Worm (Caenorhabditis elegans) whole organism, L4 larva: ENCODE results near the gene F43D2.3.

Experiments used
- F10B5.3 ChIP-seq: sonication (generic microtip); optimal IDR thresholded peaks from 2 replicates; lab custom pipeline; 2016; ENCODE audit warnings: mild to moderate bottlenecking, missing genetic modification characterization, missing compliant biosample characterization
- F44E2.7 ChIP-seq: fragments of 200-800 bp; sonication (Bioruptor generic); IDR thresholded peaks from 2 replicates; pipeline ENCODE4 v2.1.2; 2022; ENCODE audit warnings: missing genetic modification characterization, missing compliant biosample characterization
- Y105C5A.15 ChIP-seq: fragments of 200-800 bp; sonication (Bioruptor generic); IDR thresholded peaks from 2 replicates; pipeline ENCODE4 v1.3.6; 2022; ENCODE audit warnings: missing genetic modification characterization, missing compliant biosample characterization
- arid-1 ChIP-seq: fragments of 200-800 bp; sonication (Bioruptor generic); conservative IDR thresholded peaks from 2 replicates; pipeline ENCODE4 v1.3.6; 2022; ENCODE audit warnings: missing genetic modification reagents, missing genetic modification characterization, missing compliant biosample characterization
- ceh-32 ChIP-seq: sonication (generic microtip); optimal IDR thresholded peaks from 2 replicates; lab custom pipeline; 2016; ENCODE audit warnings: mild to moderate bottlenecking, missing genetic modification characterization, missing compliant biosample characterization; ENCODE audit not compliant: poor library complexity
- ceh-62 ChIP-seq: sonication (generic microtip); optimal IDR thresholded peaks from 2 replicates; lab custom pipeline; 2017; ENCODE audit warnings: missing biosample characterization, missing genetic modification characterization
- cey-2 ChIP-seq: sonication (generic microtip); optimal IDR thresholded peaks from 3 replicates; lab custom pipeline; 2017; ENCODE audit warnings: missing genetic modification characterization, mild to moderate bottlenecking, missing compliant biosample characterization, antibody characterized with exemption, borderline replicate concordance; ENCODE audit not compliant: insufficient read depth
- daf-19 ChIP-seq: fragments of 200-800 bp; sonication (Bioruptor generic); conservative IDR thresholded peaks from 2 replicates; pipeline ENCODE4 v1.3.6; 2022; ENCODE audit warnings: missing genetic modification characterization, missing compliant biosample characterization
- daf-8 ChIP-seq: fragments of 200-800 bp; sonication (Bioruptor generic); IDR thresholded peaks from 2 replicates; pipeline ENCODE4 v1.3.6; 2022; ENCODE audit warnings: missing genetic modification characterization, missing compliant biosample characterization
- dmd-6 ChIP-seq: fragments of 200-800 bp; sonication (Bioruptor generic); IDR thresholded peaks from 2 replicates; pipeline ENCODE4 v1.3.6; 2022; ENCODE audit warnings: missing genetic modification reagents, missing genetic modification characterization, missing compliant biosample characterization
- dmd-9 ChIP-seq: fragments of 200-800 bp; sonication (Bioruptor generic); IDR thresholded peaks from 2 replicates; pipeline ENCODE4 v1.3.6; 2022; ENCODE audit warnings: missing genetic modification reagents, missing genetic modification characterization, missing compliant biosample characterization
- fkh-10 ChIP-seq: fragments of 150-350 bp; optimal IDR thresholded peaks from 2 replicates; lab custom pipeline; 2014; ENCODE audit warnings: missing biosample characterization, missing genetic modification reagents, missing genetic modification characterization
- hif-1 ChIP-seq, 2 experiments: sonication (generic microtip); optimal IDR thresholded peaks; 2 replicates each; lab custom pipeline; 2016 to 2017; ENCODE audit warnings: missing compliant biosample characterization in 2 of 2, missing genetic modification characterization in 2 of 2, missing genetic modification reagents in 2 of 2, missing genotype in 2 of 2, mild to moderate bottlenecking in 1 of 2
- hlh-11 ChIP-seq: fragments of 200-800 bp; sonication (Bioruptor generic); optimal IDR thresholded peaks from 2 replicates; lab custom pipeline; 2018; ENCODE audit warnings: mild to moderate bottlenecking, missing genetic modification characterization, missing compliant biosample characterization
- hmg-1.1 ChIP-seq: fragments of 200-800 bp; sonication (Bioruptor generic); IDR thresholded peaks from 2 replicates; pipeline ENCODE4 v1.3.6; 2022; ENCODE audit warnings: missing genetic modification reagents, missing genetic modification characterization, missing compliant biosample characterization
- lin-15B ChIP-seq: fragments of 150-350 bp; sonication (generic microtip); optimal IDR thresholded peaks from 3 replicates; lab custom pipeline; 2014; ENCODE audit warnings: missing biosample characterization, missing genetic modification characterization
- lin-39 ChIP-seq: fragments of 150-350 bp; optimal IDR thresholded peaks from 2 replicates; lab custom pipeline; 2014; ENCODE audit warnings: missing biosample characterization, missing genetic modification reagents, missing genetic modification characterization
- lsy-2 ChIP-seq, 2 experiments: fragments of 150-350 bp in 1 of 2; sonication (generic microtip) in 1 of 2; optimal IDR thresholded peaks; 2 replicates each; lab custom pipeline; 2014 to 2017; ENCODE audit warnings: missing biosample characterization in 2 of 2, missing genetic modification characterization in 2 of 2
- madf-5 ChIP-seq, 2 experiments: fragments of 200-800 bp; sonication (Bioruptor generic); IDR thresholded peaks; 2 replicates each; pipeline ENCODE4 v1.3.6; 2022; ENCODE audit warnings: missing compliant biosample characterization in 2 of 2, missing genetic modification characterization in 2 of 2
- madf-9 ChIP-seq: fragments of 200-800 bp; sonication (Bioruptor generic); conservative IDR thresholded peaks from 2 replicates; pipeline ENCODE4 v1.3.6; 2022; ENCODE audit warnings: missing genetic modification reagents, missing genetic modification characterization, missing compliant biosample characterization
- mdl-1 ChIP-seq, 2 experiments: fragments of 150-350 bp in 1 of 2; sonication (generic microtip) in 1 of 2; optimal IDR thresholded peaks; 2 replicates each; lab custom pipeline; 2014 to 2017; ENCODE audit warnings: missing biosample characterization in 2 of 2, missing genetic modification characterization in 2 of 2
- mdt-29 ChIP-seq: fragments of 200-800 bp; sonication (Bioruptor generic); IDR thresholded peaks from 2 replicates; pipeline ENCODE4 v1.3.6; 2022; ENCODE audit warnings: missing genetic modification reagents, missing genetic modification characterization, missing compliant biosample characterization
- nhr-10 ChIP-seq: fragments of 150-350 bp; optimal IDR thresholded peaks from 2 replicates; lab custom pipeline; 2014; ENCODE audit warnings: missing biosample characterization, missing genetic modification characterization
- nhr-25 ChIP-seq: sonication (generic microtip); optimal IDR thresholded peaks from 2 replicates; lab custom pipeline; 2017; ENCODE audit warnings: missing genetic modification characterization, mild to moderate bottlenecking, missing compliant biosample characterization, antibody characterized with exemption, moderate library complexity, borderline replicate concordance; ENCODE audit not compliant: insufficient read depth
- nhr-28 ChIP-seq: fragments of 150-350 bp; optimal IDR thresholded peaks from 2 replicates; lab custom pipeline; 2014; ENCODE audit warnings: missing biosample characterization, missing genetic modification characterization
- nhr-41 ChIP-seq: fragments of 200-800 bp; sonication (Bioruptor generic); IDR thresholded peaks from 2 replicates; pipeline ENCODE4 v1.3.6; 2022; ENCODE audit warnings: missing genetic modification reagents, missing genetic modification characterization, missing compliant biosample characterization
- nhr-6 ChIP-seq: fragments of 150-350 bp; optimal IDR thresholded peaks from 2 replicates; lab custom pipeline; 2014; ENCODE audit warnings: missing biosample characterization, missing genetic modification characterization
- nhr-77 ChIP-seq: fragments of 150-350 bp; optimal IDR thresholded peaks from 2 replicates; lab custom pipeline; 2014; ENCODE audit warnings: missing biosample characterization, missing genetic modification characterization
- pqm-1 ChIP-seq: sonication (generic microtip); optimal IDR thresholded peaks from 2 replicates; lab custom pipeline; 2017; ENCODE audit warnings: missing biosample characterization, missing genetic modification characterization
- rbr-2 ChIP-seq: sonication (generic microtip); optimal IDR thresholded peaks from 2 replicates; lab custom pipeline; 2016; ENCODE audit warnings: missing genotype, missing genetic modification characterization, missing compliant biosample characterization
- saeg-2 ChIP-seq: fragments of 200-800 bp; sonication (Bioruptor generic); IDR thresholded peaks from 2 replicates; pipeline ENCODE4 v1.3.6; 2022; ENCODE audit warnings: missing genetic modification reagents, missing genetic modification characterization, missing compliant biosample characterization
- skn-1 ChIP-seq: fragments of 150-350 bp; optimal IDR thresholded peaks from 2 replicates; lab custom pipeline; 2014; ENCODE audit warnings: missing biosample characterization, missing genetic modification characterization
- snpc-4 ChIP-seq: fragments of 150-350 bp; optimal IDR thresholded peaks from 2 replicates; lab custom pipeline; 2014; ENCODE audit warnings: missing biosample characterization, missing genetic modification characterization
- spr-1 ChIP-seq: sonication (generic microtip); optimal IDR thresholded peaks from 2 replicates; lab custom pipeline; 2016; ENCODE audit warnings: mild to moderate bottlenecking, missing genetic modification characterization, missing compliant biosample characterization
- tag-97 ChIP-seq: fragments of 200-800 bp; sonication (Bioruptor generic); IDR thresholded peaks from 2 replicates; pipeline ENCODE4 v1.3.6; 2022; ENCODE audit warnings: missing genetic modification characterization, missing compliant biosample characterization
- unc-62 ChIP-seq, 3 experiments: fragments of 150-350 bp in 1 of 3; sonication (generic microtip); optimal IDR thresholded peaks in 2 of 3; peaks in 1 of 3; 1 replicate in 1 of 3; 2 replicates in 2 of 3; lab custom pipeline; 2014 to 2017; ENCODE audit warnings: missing biosample characterization in 3 of 3, missing genetic modification characterization in 3 of 3, missing genetic modification reagents in 3 of 3, missing genotype in 1 of 3
- vab-7 ChIP-seq: fragments of 200-800 bp; sonication (Bioruptor generic); IDR thresholded peaks from 2 replicates; pipeline ENCODE4 v1.3.6; 2022; ENCODE audit warnings: missing genetic modification reagents, missing genetic modification characterization, missing compliant biosample characterization
- zip-2 ChIP-seq: fragments of 150-350 bp; optimal IDR thresholded peaks from 2 replicates; lab custom pipeline; 2014; ENCODE audit warnings: missing biosample characterization, missing genetic modification characterization
- ztf-7 ChIP-seq: fragments of 150-350 bp; optimal IDR thresholded peaks from 2 replicates; lab custom pipeline; 2014; ENCODE audit warnings: missing biosample characterization, missing genetic modification characterization

The F43D2.3 gene

DNA sequence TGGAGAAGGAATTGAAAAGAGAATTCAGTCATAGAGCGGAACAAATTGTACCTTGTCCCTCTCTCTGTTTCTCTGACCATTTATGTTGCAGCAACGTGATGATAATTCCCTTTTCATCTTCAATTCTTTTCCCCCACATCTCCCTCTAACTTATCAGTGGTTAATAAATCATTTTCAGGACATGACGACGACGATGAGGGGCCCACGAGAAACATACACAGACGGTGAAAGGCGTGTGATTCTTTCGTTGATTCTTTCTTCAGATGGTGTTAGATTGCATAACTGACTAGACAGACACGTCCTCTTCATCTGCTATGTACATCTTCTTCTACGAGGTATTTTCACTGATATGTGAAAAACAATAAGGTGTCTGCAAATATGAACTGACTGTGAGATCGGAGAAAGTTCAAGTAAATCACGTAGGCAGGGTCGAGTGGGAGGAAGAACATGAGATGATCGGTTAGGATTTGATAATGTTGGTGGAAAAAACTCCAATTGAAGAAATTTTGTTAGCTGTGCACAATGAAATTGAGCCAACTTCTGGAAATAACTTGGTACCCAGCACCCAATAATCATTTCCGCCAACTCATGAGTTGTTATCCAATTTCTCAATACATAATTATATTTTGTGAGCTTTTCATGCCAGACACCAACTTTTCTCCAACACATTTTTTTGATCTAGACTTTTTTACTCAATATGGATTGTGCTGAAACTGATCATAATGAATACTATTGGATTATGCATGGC is 29.1 kb downstream of the F43D2.3 start, which contains the start of gene srh-17 (continued):
- TF ChIP-seq hif-1 (tag; optimal IDR thresholded peaks at IDR 0.05; lab: Kevin White, UChicago) (peak; percentile 53 to 76), nhr-10 (no peak), vab-7 (no peak), madf-9 (GFP tag; lab: Robert Waterston, UW) (no peak), rbr-2 (no peak), F44E2.7 (no peak), ztf-7 (tag; lab: Kevin White, UChicago) (no peak), nhr-6 (tag; lab: Kevin White, UChicago) (peak; percentile 5), pqm-1 (tag; lab: Kevin White, UChicago) (no peak), hmg-1.1 (GFP tag; lab: Robert Waterston, UW) (no peak), skn-1 (tag; lab: Kevin White, UChicago) (no peak), cey-2 (tag; lab: Kevin White, UChicago) (peak; percentile 92), zip-2 (tag; lab: Kevin White, UChicago) (no peak), mdl-1 (tag; optimal IDR thresholded peaks at IDR 0.05; lab: Kevin White, UChicago) (peak; percentile 83 to 87), F10B5.3 (tag; lab: Kevin White, UChicago) (no peak), arid-1 (GFP tag; lab: Robert Waterston, UW) (no peak), hlh-11 (tag; lab: Kevin White, UChicago) (peak; percentile 79), spr-1 (tag; lab: Kevin White, UChicago) (no peak), unc-62 (GFP tag; optimal IDR thresholded peaks at IDR 0.05 in 1 of 2; lab: Kevin White, UChicago) (peak in 1 of 2 experiments; percentile 72), unc-62 (tag; optimal IDR thresholded peaks at IDR 0.05; lab: Kevin White, UChicago) (no peak), ceh-62 (tag; lab: Kevin White, UChicago) (no peak), dmd-6 (peak; percentile 49), daf-8 (no peak), nhr-77 (tag; lab: Kevin White, UChicago) (no peak), fkh-10 (GFP tag; lab: Kevin White, UChicago) (no peak), snpc-4 (tag; lab: Kevin White, UChicago) (no peak), Y105C5A.15 (GFP tag; lab: Robert Waterston, UW) (no peak), ceh-32 (tag; lab: Kevin White, UChicago) (no peak), daf-19 (no peak), lin-15B (tag; lab: Kevin White, UChicago) (no peak), nhr-28 (tag; lab: Kevin White, UChicago) (peak; percentile 71)

DNA sequence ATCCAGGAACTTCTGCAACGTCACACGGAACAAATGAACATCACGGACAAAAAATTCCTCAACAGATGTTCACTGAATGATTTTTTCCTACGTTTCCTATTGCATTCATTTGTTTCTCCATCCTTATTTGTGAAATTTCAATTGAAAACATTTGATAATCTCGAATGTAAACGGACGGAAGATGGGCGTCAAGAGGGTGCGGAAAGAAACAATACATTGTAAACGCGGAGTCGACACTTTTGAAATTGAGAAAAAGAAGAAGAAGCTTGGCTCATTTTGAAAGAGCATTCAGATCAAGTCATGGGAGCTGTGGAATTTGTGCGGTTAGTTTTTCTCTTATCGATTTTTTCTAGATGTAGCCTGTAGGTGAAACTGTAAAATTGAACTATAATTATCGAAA is 31.3 kb downstream of the F43D2.3 start, which contains the start of gene C47E8.9:
C47E8.9 (plus strand) TSS at position 301 of the 400 bp plus-strand sequence.
- TF ChIP-seq mdl-1 (tag; optimal IDR thresholded peaks at IDR 0.05; lab: Kevin White, UChicago) (no peak), skn-1 (tag; lab: Kevin White, UChicago) (no peak), daf-19 (no peak), madf-5 (GFP tag; IDR thresholded peaks at IDR 0.05; lab: Robert Waterston, UW) (no peak), rbr-2 (no peak), lsy-2 (tag; optimal IDR thresholded peaks at IDR 0.05; lab: Kevin White, UChicago) (no peak), mdt-29 (no peak), saeg-2 (GFP tag; lab: Robert Waterston, UW) (no peak), nhr-25 (tag; lab: Kevin White, UChicago) (no peak), nhr-41 (GFP tag; lab: Robert Waterston, UW) (no peak), Y105C5A.15 (GFP tag; lab: Robert Waterston, UW) (no peak), tag-97 (GFP tag; lab: Robert Waterston, UW) (no peak), fkh-10 (GFP tag; lab: Kevin White, UChicago) (no peak), lin-39 (no peak), dmd-9 (no peak), hmg-1.1 (GFP tag; lab: Robert Waterston, UW) (no peak)
